Worm (Caenorhabditis elegans): ENCODE data around the gene C08F8.2.

The C08F8.2 gene

ce11 chrIV:11125200-11125599, 25.6 kb upstream of the C08F8.2 start (continued):
- peak; percentile 14 for TF ChIP-seq fkh-8 (tag; optimal IDR thresholded peaks at IDR 0.05)
- TF ChIP-seq blmp-1 (tag; optimal IDR thresholded peaks at IDR 0.05): no peak
- TF ChIP-seq jun-1 (tag; optimal IDR thresholded peaks at IDR 0.05): peak; percentile 3
- TF ChIP-seq ceh-8 (GFP tag; optimal IDR thresholded peaks at IDR 0.05): peak; percentile 14
- TF ChIP-seq mdl-1 (tag; optimal IDR thresholded peaks at IDR 0.05): peak in 1 of 2 experiments; percentile 5
- peak; percentile 61 for TF ChIP-seq nhr-71 (tag; optimal IDR thresholded peaks at IDR 0.05)
- TF ChIP-seq ama-1 (optimal IDR thresholded peaks at IDR 0.05): no peak
- no peak for TF ChIP-seq C34B4.2 (tag; optimal IDR thresholded peaks at IDR 0.05)
- TF ChIP-seq unc-62 (GFP tag; optimal IDR thresholded peaks at IDR 0.05): no peak
- peak; percentile 38 for TF ChIP-seq nhr-47 (tag; optimal IDR thresholded peaks at IDR 0.05)
- TF ChIP-seq fkh-4 (tag; optimal IDR thresholded peaks at IDR 0.05; ENCODE audit: borderline replicate concordance): no peak
- TF ChIP-seq nhr-85 (tag): no peak
- TF ChIP-seq Y116A8C.19 (tag; optimal IDR thresholded peaks at IDR 0.05; ENCODE audit: borderline replicate concordance): no peak
- no peak for TF ChIP-seq hpl-2 (GFP tag; optimal IDR thresholded peaks at IDR 0.05)
- TF ChIP-seq lin-35 (GFP tag; optimal IDR thresholded peaks at IDR 0.05): peak in 1 of 2 experiments; percentile 26
- peak; percentile 62 for TF ChIP-seq snu-23 (GFP tag; optimal IDR thresholded peaks at IDR 0.05)
- TF ChIP-seq nhr-28 (tag; optimal IDR thresholded peaks at IDR 0.05): no peak
- TF ChIP-seq isw-1 (GFP tag; IDR thresholded peaks at IDR 0.05): no peak
- TF ChIP-seq snpc-4 (tag; optimal IDR thresholded peaks at IDR 0.05): no peak
- TF ChIP-seq rnt-1 (tag; optimal IDR thresholded peaks at IDR 0.05): peak; percentile 64
- TF ChIP-seq F16B12.6 (tag; optimal IDR thresholded peaks at IDR 0.05): peak; percentile 10
- TF ChIP-seq ceh-90 (tag; optimal IDR thresholded peaks at IDR 0.05): no peak
- no peak for TF ChIP-seq zag-1 (tag; optimal IDR thresholded peaks at IDR 0.05)
- TF ChIP-seq lin-14 (GFP tag; optimal IDR thresholded peaks at IDR 0.05): peak; percentile 52
- TF ChIP-seq ces-1 (GFP tag; optimal IDR thresholded peaks at IDR 0.05): no peak
- no peak for TF ChIP-seq ets-5 (GFP tag; IDR thresholded peaks at IDR 0.05)
- TF ChIP-seq sup-37 (GFP tag; optimal IDR thresholded peaks at IDR 0.05): no peak
- TF ChIP-seq ceh-88 (GFP tag; IDR thresholded peaks at IDR 0.05): no peak
- peak; percentile 30; the same call in 1 of the 2 replicates for TF ChIP-seq grh-1 (GFP tag; IDR thresholded peaks at IDR 0.05)
- TF ChIP-seq fos-1 (tag; optimal IDR thresholded peaks at IDR 0.05): no peak
- TF ChIP-seq ceh-82 (tag; optimal IDR thresholded peaks at IDR 0.05): peak in 1 of 3 experiments; percentile 43

DNA sequence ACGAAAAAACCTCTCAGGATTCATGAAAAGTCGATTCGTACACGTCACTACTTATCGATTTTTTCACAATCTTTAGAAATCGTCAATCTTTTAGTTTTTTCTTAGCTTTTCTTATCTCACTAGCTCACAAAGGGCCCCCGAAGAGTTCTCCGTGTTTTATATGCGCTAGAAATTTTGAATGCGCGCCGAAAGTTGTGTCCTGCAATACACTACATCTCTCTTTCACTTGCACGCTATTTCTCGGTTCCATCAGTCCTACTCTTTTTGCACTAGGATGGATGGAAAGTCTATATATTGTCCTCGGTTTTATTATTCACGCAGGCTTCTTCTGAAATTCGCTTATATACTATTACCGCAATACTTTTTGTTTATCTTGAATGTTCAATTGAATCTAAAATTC, 25.2 kb upstream of the C08F8.2 start:
- no peak for TF ChIP-seq egl-13 (tag; optimal IDR thresholded peaks at IDR 0.05)
- no peak for TF ChIP-seq hlh-17 (GFP tag; optimal IDR thresholded peaks at IDR 0.05; ENCODE audit: borderline replicate concordance)
- TF ChIP-seq swsn-7 (tag; optimal IDR thresholded peaks at IDR 0.05): no peak
- no peak for TF ChIP-seq egl-27 (tag; optimal IDR thresholded peaks at IDR 0.05)
- TF ChIP-seq vab-15 (tag; optimal IDR thresholded peaks at IDR 0.05): no peak
- TF ChIP-seq alr-1 (tag; optimal IDR thresholded peaks at IDR 0.05; ENCODE audit: borderline replicate concordance): no peak
- TF ChIP-seq isw-1 (GFP tag; IDR thresholded peaks at IDR 0.05): no peak
- TF ChIP-seq nhr-20 (tag; optimal IDR thresholded peaks at IDR 0.05): no peak
- no peak for TF ChIP-seq unc-86 (tag; optimal IDR thresholded peaks at IDR 0.05)
- TF ChIP-seq nhr-47 (tag; optimal IDR thresholded peaks at IDR 0.05): no peak
- no peak for TF ChIP-seq nhr-28 (tag; optimal IDR thresholded peaks at IDR 0.05)
- peak; percentile 75 for TF ChIP-seq nhr-85 (tag)
- TF ChIP-seq ceh-88 (GFP tag; IDR thresholded peaks at IDR 0.05): no peak
- TF ChIP-seq lin-14 (GFP tag; optimal IDR thresholded peaks at IDR 0.05): no peak
- TF ChIP-seq ceh-8 (GFP tag; optimal IDR thresholded peaks at IDR 0.05): no peak
- no peak for TF ChIP-seq zip-4 (GFP tag; optimal IDR thresholded peaks at IDR 0.05)
- TF ChIP-seq nhr-237 (tag; optimal IDR thresholded peaks at IDR 0.05): no peak
- TF ChIP-seq Y116A8C.19 (tag; optimal IDR thresholded peaks at IDR 0.05; ENCODE audit: borderline replicate concordance): no peak
- TF ChIP-seq fkh-10 (GFP tag; optimal IDR thresholded peaks at IDR 0.05): no peak
- no peak for TF ChIP-seq mef-2 (tag; optimal IDR thresholded peaks at IDR 0.05)
- TF ChIP-seq pag-3 (tag; optimal IDR thresholded peaks at IDR 0.05; ENCODE audit: borderline replicate concordance, insufficient read depth): no peak
- TF ChIP-seq hpl-2 (GFP tag; optimal IDR thresholded peaks at IDR 0.05): no peak
- TF ChIP-seq lin-39 (tag; optimal IDR thresholded peaks at IDR 0.05): no peak
- no peak for TF ChIP-seq nhr-90 (tag; optimal IDR thresholded peaks at IDR 0.05; ENCODE audit: poor library complexity)
- TF ChIP-seq zag-1 (tag; optimal IDR thresholded peaks at IDR 0.05): no peak
- no peak for TF ChIP-seq fos-1 (tag; optimal IDR thresholded peaks at IDR 0.05)
- TF ChIP-seq F16B12.6 (tag; optimal IDR thresholded peaks at IDR 0.05): no peak
- no peak for TF ChIP-seq nhr-76 (tag; optimal IDR thresholded peaks at IDR 0.05)
- TF ChIP-seq dpl-1 (GFP tag; optimal IDR thresholded peaks at IDR 0.05): peak; percentile 75 to 85 (median 76)
- TF ChIP-seq ceh-90 (tag; optimal IDR thresholded peaks at IDR 0.05): no peak
- no peak for TF ChIP-seq ztf-11 (tag; optimal IDR thresholded peaks at IDR 0.05)
- TF ChIP-seq unc-130 (tag; optimal IDR thresholded peaks at IDR 0.05): no peak
- TF ChIP-seq unc-62 (GFP tag; optimal IDR thresholded peaks at IDR 0.05): no peak
